Worm (Caenorhabditis elegans): Measurements from ENCODE around the gene cpsf-2.
A peak's percentile ranks its signal among the peaks of the same experiment; 100 is the strongest.

Gene cpsf-2

ce11 chrV:7196498-7196966, 17.6 kb downstream of the cpsf-2 start, which contains the start of gene F09G2.2 (continued):
- TF ChIP-seq pha-4 (tag; optimal IDR thresholded peaks at IDR 0.05) (peak; percentile 84), F49E8.2 (tag; optimal IDR thresholded peaks at IDR 0.05; ENCODE audit: insufficient read depth) (peak; percentile 9), ztf-22 (GFP tag; optimal IDR thresholded peaks at IDR 0.05) (peak; percentile 2), B0261.1 (tag; optimal IDR thresholded peaks at IDR 0.05) (no peak), unc-130 (GFP tag; optimal IDR thresholded peaks at IDR 0.05) (peak; percentile 32), aptf-2 (GFP tag; conservative IDR thresholded peaks at IDR 0.05) (no peak), snpc-3.4 (tag; optimal IDR thresholded peaks at IDR 0.05) (peak; percentile 88), rpc-1 (optimal IDR thresholded peaks at IDR 0.05) (no peak), rpc-1 (tag; optimal IDR thresholded peaks at IDR 0.05) (no peak), hmg-20 (GFP tag; IDR thresholded peaks at IDR 0.05) (0 out of 2 replicates have a peak, but pooled peaks have one; percentile 48), Y53F4B.3 (GFP tag; IDR thresholded peaks at IDR 0.05) (0 out of 2 replicates have a peak, but pooled peaks have one; percentile 10), lin-35 (GFP tag; optimal IDR thresholded peaks at IDR 0.05) (peak; percentile 3 to 93 (median 10)), lin-54 (GFP tag; optimal IDR thresholded peaks at IDR 0.05) (peak; percentile 93)

ce11 chrV:7197036-7197435, 18.1 kb downstream of the cpsf-2 start:
- TF ChIP-seq lin-26 (GFP tag; IDR thresholded peaks at IDR 0.05) (peak; percentile 49; the same call in 1 of the 2 replicates), sptf-2 (GFP tag; optimal IDR thresholded peaks at IDR 0.05) (no peak), aptf-2 (GFP tag; conservative IDR thresholded peaks at IDR 0.05) (no peak), F49E8.2 (tag; optimal IDR thresholded peaks at IDR 0.05; ENCODE audit: insufficient read depth) (peak; percentile 16), ceh-40 (GFP tag; IDR thresholded peaks at IDR 0.05) (0 out of 2 replicates have a peak, but pooled peaks have one; percentile 3), Y53G8AR.9 (GFP tag; conservative IDR thresholded peaks at IDR 0.05) (0 out of 2 replicates have a peak, but pooled peaks have one; percentile 58), F33H1.4 (GFP tag; IDR thresholded peaks at IDR 0.05) (no peak), ceh-58 (GFP tag; IDR thresholded peaks at IDR 0.05) (0 out of 2 replicates have a peak, but pooled peaks have one; percentile 52), madf-6 (GFP tag; IDR thresholded peaks at IDR 0.05) (peak; percentile 55), ekl-4 (GFP tag; IDR thresholded peaks at IDR 0.05) (peak; percentile 57; the same call in 1 of the 2 replicates), tbp1 (GFP tag; optimal IDR thresholded peaks at IDR 0.05) (peak; percentile 3), rcor-1 (GFP tag; IDR thresholded peaks at IDR 0.05) (0 out of 2 replicates have a peak, but pooled peaks have one; percentile 39), ztf-26 (tag; optimal IDR thresholded peaks at IDR 0.05) (no peak), madf-3 (GFP tag; IDR thresholded peaks at IDR 0.05) (peak; percentile 91), madf-8 (GFP tag; conservative IDR thresholded peaks at IDR 0.05) (no peak)

- peak; percentile 72 for TF ChIP-seq hsf-1 (GFP tag; IDR thresholded peaks at IDR 0.05)
- TF ChIP-seq dpff-1 (tag; optimal IDR thresholded peaks at IDR 0.05): peak; percentile 1
- peak; percentile 93 for TF ChIP-seq madf-3 (GFP tag; IDR thresholded peaks at IDR 0.05)
- no peak for TF ChIP-seq lsy-27 (tag; optimal IDR thresholded peaks at IDR 0.05; ENCODE audit: borderline replicate concordance, insufficient read depth)
- no peak for TF ChIP-seq nhr-179 (tag; optimal IDR thresholded peaks at IDR 0.05)
- no peak for TF ChIP-seq rcor-1 (GFP tag; IDR thresholded peaks at IDR 0.05)
- peak; percentile 43 for TF ChIP-seq F52B5.7 (tag; optimal IDR thresholded peaks at IDR 0.05)
- TF ChIP-seq nfyb-1 (GFP tag; IDR thresholded peaks at IDR 0.05): peak; percentile 73; the same call in 1 of the 2 replicates
- TF ChIP-seq lag-1 (GFP tag; IDR thresholded peaks at IDR 0.05): no peak
- TF ChIP-seq F22D6.2 (tag; optimal IDR thresholded peaks at IDR 0.05): no peak
- TF ChIP-seq snpc-3.4 (tag; optimal IDR thresholded peaks at IDR 0.05): peak; percentile 6
- no peak for TF ChIP-seq mel-28 (tag; optimal IDR thresholded peaks at IDR 0.05; ENCODE audit: borderline replicate concordance)
- TF ChIP-seq tbx-9 (tag; optimal IDR thresholded peaks at IDR 0.05; ENCODE audit: borderline replicate concordance): peak; percentile 78
- TF ChIP-seq F39B2.1 (GFP tag; IDR thresholded peaks at IDR 0.05): no peak
- no peak for TF ChIP-seq F57A8.1 (GFP tag; optimal IDR thresholded peaks at IDR 0.05)
- TF ChIP-seq F57C9.4 (tag; optimal IDR thresholded peaks at IDR 0.05): no peak
- TF ChIP-seq let-607 (tag; optimal IDR thresholded peaks at IDR 0.05): peak; percentile 46 to 68
- TF ChIP-seq somi-1 (GFP tag; optimal IDR thresholded peaks at IDR 0.05): peak; percentile 30
- peak; percentile 39; the same call in 1 of the 2 replicates for TF ChIP-seq pbrm-1 (GFP tag; IDR thresholded peaks at IDR 0.05)
- TF ChIP-seq ztf-22 (GFP tag; optimal IDR thresholded peaks at IDR 0.05): peak; percentile 4
- TF ChIP-seq C17E4.6 (GFP tag; IDR thresholded peaks at IDR 0.05): no peak
- TF ChIP-seq xnd-1 (tag; optimal IDR thresholded peaks at IDR 0.05): peak; percentile 56
- no peak for TF ChIP-seq ceh-100 (GFP tag; IDR thresholded peaks at IDR 0.05)
- TF ChIP-seq ekl-4 (GFP tag; IDR thresholded peaks at IDR 0.05): peak; percentile 72
Observed at ce11 chrV:7198403-7198802, 19.4 kb downstream of the cpsf-2 start.
